Worm (Caenorhabditis elegans): ENCODE data around the gene stn-2.

- no peak for TF ChIP-seq nhr-237 (tag; optimal IDR thresholded peaks at IDR 0.05)
- no peak for TF ChIP-seq nhr-28 (tag; optimal IDR thresholded peaks at IDR 0.05)
- TF ChIP-seq M03D4.4 (tag; optimal IDR thresholded peaks at IDR 0.05), result no peak
- no peak for TF ChIP-seq snpc-4 (tag; optimal IDR thresholded peaks at IDR 0.05)
- no peak for TF ChIP-seq elt-1 (tag; optimal IDR thresholded peaks at IDR 0.05; ENCODE audit: borderline replicate concordance, insufficient read depth)
- TF ChIP-seq nhr-12 (tag; optimal IDR thresholded peaks at IDR 0.05), result no peak
- TF ChIP-seq hlh-1 (tag; optimal IDR thresholded peaks at IDR 0.05), result no peak
- TF ChIP-seq elt-3 (tag; optimal IDR thresholded peaks at IDR 0.05), result no peak
- no peak for TF ChIP-seq unc-39 (tag; optimal IDR thresholded peaks at IDR 0.05)
Observed at ce11 chrX:7703863-7704262, 23.4 kb upstream of the stn-2 start.

Measured in whole organism, mixed stage, embryonic.